Worm (Caenorhabditis elegans): ENCODE results near the gene C10E2.5.

Gene C10E2.5

DNA sequence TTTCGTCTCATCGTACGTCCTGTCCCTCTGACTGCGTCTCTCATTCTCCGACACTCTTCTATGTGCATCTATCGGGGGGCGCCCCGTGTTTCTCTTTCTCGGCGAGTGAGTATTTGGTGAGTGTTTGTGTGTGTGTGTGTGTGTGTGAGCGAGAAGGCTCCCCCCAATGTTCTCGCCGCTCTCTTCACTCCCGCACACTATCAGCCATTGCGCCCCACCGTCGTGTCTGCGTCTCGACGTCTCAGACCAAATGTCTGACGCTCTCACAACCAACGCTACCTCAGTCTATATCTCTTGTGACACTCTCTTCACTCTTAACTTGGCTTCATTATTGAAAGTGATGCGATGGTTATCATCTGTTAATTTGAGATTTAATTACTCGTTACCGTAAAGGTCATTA lies 27.5 kb downstream of the C10E2.5 start:
- no peak for TF ChIP-seq peb-1 (tag; optimal IDR thresholded peaks at IDR 0.05)
- peak; percentile 85 for TF ChIP-seq fos-1 (tag; optimal IDR thresholded peaks at IDR 0.05)
- TF ChIP-seq ZK546.5 (tag; optimal IDR thresholded peaks at IDR 0.05): no peak
- TF ChIP-seq C34F6.9 (tag; optimal IDR thresholded peaks at IDR 0.05): peak; percentile 83
- TF ChIP-seq sem-4 (tag; optimal IDR thresholded peaks at IDR 0.05): peak; percentile 94
- TF ChIP-seq ztf-1 (GFP tag; conservative IDR thresholded peaks at IDR 0.05): no peak
- no peak for TF ChIP-seq nhr-10 (tag; optimal IDR thresholded peaks at IDR 0.05)
- TF ChIP-seq elt-3 (tag; optimal IDR thresholded peaks at IDR 0.05): no peak
- no peak for TF ChIP-seq dmd-4 (tag; optimal IDR thresholded peaks at IDR 0.05)
- TF ChIP-seq ztf-4 (tag; optimal IDR thresholded peaks at IDR 0.05): peak; percentile 71
- peak; percentile 61 for TF ChIP-seq blmp-1 (tag; optimal IDR thresholded peaks at IDR 0.05; ENCODE audit: insufficient read depth)
- peak; percentile 93 for TF ChIP-seq unc-55 (GFP tag; optimal IDR thresholded peaks at IDR 0.05)
- TF ChIP-seq nhr-237 (tag; optimal IDR thresholded peaks at IDR 0.05): peak; percentile 6
- peak; percentile 96 for TF ChIP-seq nhr-129 (tag; optimal IDR thresholded peaks at IDR 0.05)
- peak; percentile 53 to 80 for TF ChIP-seq lsy-2 (tag; optimal IDR thresholded peaks at IDR 0.05)
- no peak for TF ChIP-seq ceh-82 (tag; optimal IDR thresholded peaks at IDR 0.05)
- peak; percentile 94 for TF ChIP-seq sma-3 (GFP tag; optimal IDR thresholded peaks at IDR 0.05)
- no peak for TF ChIP-seq skn-1 (tag; optimal IDR thresholded peaks at IDR 0.05)
- peak; percentile 75 for TF ChIP-seq snpc-4 (tag; optimal IDR thresholded peaks at IDR 0.05)
- TF ChIP-seq unc-39 (tag; optimal IDR thresholded peaks at IDR 0.05): no peak
- TF ChIP-seq lin-13 (GFP tag; optimal IDR thresholded peaks at IDR 0.05): peak; percentile 87
- peak; percentile 95 for TF ChIP-seq crh-2 (tag; optimal IDR thresholded peaks at IDR 0.05)
- TF ChIP-seq mdl-1 (tag; optimal IDR thresholded peaks at IDR 0.05): peak; percentile 86 to 92
- TF ChIP-seq nhr-25 (tag; optimal IDR thresholded peaks at IDR 0.05): peak; percentile 91
- peak; percentile 94 for TF ChIP-seq sma-9 (GFP tag; optimal IDR thresholded peaks at IDR 0.05)
- no peak for TF ChIP-seq sma-9 (tag; optimal IDR thresholded peaks at IDR 0.05)
- TF ChIP-seq gmeb-1 (tag; optimal IDR thresholded peaks at IDR 0.05): peak; percentile 62
- peak; percentile 43 for TF ChIP-seq unc-62 (GFP tag; optimal IDR thresholded peaks at IDR 0.05)
- TF ChIP-seq nhr-21 (tag; optimal IDR thresholded peaks at IDR 0.05): peak; percentile 91
- peak; percentile 47 for TF ChIP-seq nhr-11 (tag; optimal IDR thresholded peaks at IDR 0.05)
- peak; percentile 69 for TF ChIP-seq ceh-16 (tag; optimal IDR thresholded peaks at IDR 0.05)
- TF ChIP-seq nhr-77 (tag; optimal IDR thresholded peaks at IDR 0.05): no peak
- TF ChIP-seq nhr-23 (tag; optimal IDR thresholded peaks at IDR 0.05): no peak
- TF ChIP-seq nhr-6 (tag; optimal IDR thresholded peaks at IDR 0.05): peak; percentile 47
- peak; percentile 87 for TF ChIP-seq Y55F3AM.14 (GFP tag; optimal IDR thresholded peaks at IDR 0.05)
- no peak for TF ChIP-seq lin-39 (tag; optimal IDR thresholded peaks at IDR 0.05)
- no peak for TF ChIP-seq ztf-11 (tag; optimal IDR thresholded peaks at IDR 0.05)
- TF ChIP-seq alr-1 (tag; optimal IDR thresholded peaks at IDR 0.05): no peak
- TF ChIP-seq lin-11 (tag; optimal IDR thresholded peaks at IDR 0.05): peak; percentile 92
- peak; percentile 89 for TF ChIP-seq zag-1 (tag; optimal IDR thresholded peaks at IDR 0.05)
- TF ChIP-seq elt-1 (tag; optimal IDR thresholded peaks at IDR 0.05): no peak
- TF ChIP-seq aly-2 (tag; optimal IDR thresholded peaks at IDR 0.05): no peak
- TF ChIP-seq egl-27 (tag; optimal IDR thresholded peaks at IDR 0.05): peak; percentile 94
- TF ChIP-seq F13H6.1 (tag; optimal IDR thresholded peaks at IDR 0.05): peak; percentile 98
- TF ChIP-seq mab-5 (tag; optimal IDR thresholded peaks at IDR 0.05): peak; percentile 55

DNA sequence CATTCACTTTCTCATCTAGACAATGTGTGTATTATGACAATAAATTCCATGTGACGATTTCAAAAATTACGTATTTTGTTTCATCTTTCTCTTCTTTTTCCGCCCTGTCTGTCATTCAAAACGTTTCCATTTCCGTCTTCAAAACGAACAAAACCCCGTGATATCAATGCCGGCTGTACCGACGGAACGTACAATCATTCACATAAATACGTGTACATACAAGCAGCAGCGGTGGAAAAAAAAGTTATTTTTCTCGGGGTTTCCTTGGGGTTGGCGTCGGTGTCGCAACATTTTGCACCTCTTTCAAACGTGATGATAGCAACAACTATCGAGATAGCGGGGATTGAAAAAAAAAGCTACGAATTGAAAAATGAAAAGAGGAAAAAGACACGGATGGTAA lies 29.4 kb downstream of the C10E2.5 start:
- TF ChIP-seq ztf-1 (GFP tag; conservative IDR thresholded peaks at IDR 0.05): no peak
- TF ChIP-seq R02D3.7 (tag; optimal IDR thresholded peaks at IDR 0.05): no peak
- TF ChIP-seq sma-9 (GFP tag; optimal IDR thresholded peaks at IDR 0.05): peak; percentile 43
- TF ChIP-seq sma-9 (tag; optimal IDR thresholded peaks at IDR 0.05): no peak
- TF ChIP-seq sem-4 (tag; optimal IDR thresholded peaks at IDR 0.05): no peak
- TF ChIP-seq snpc-4 (tag; optimal IDR thresholded peaks at IDR 0.05): no peak
- peak; percentile 24 for TF ChIP-seq fos-1 (tag; optimal IDR thresholded peaks at IDR 0.05)
- peak; percentile 47 for TF ChIP-seq nhr-21 (tag; optimal IDR thresholded peaks at IDR 0.05)
- TF ChIP-seq sma-3 (GFP tag; optimal IDR thresholded peaks at IDR 0.05): peak; percentile 39
- TF ChIP-seq peb-1 (tag; optimal IDR thresholded peaks at IDR 0.05): no peak
